Worm (Caenorhabditis elegans) whole organism, L1 larva: Measurements from ENCODE around the gene pept-2.
A peak's percentile ranks its signal among the peaks of the same experiment; 100 is the strongest.

Experiments used
- C04F5.9 ChIP-seq: sonication (generic microtip); optimal IDR thresholded peaks from 2 replicates; lab custom pipeline; 2016; ENCODE audit warnings: missing genetic modification characterization, missing compliant biosample characterization
- aha-1 ChIP-seq: fragments of 150-350 bp; optimal IDR thresholded peaks from 2 replicates; lab custom pipeline; 2014; ENCODE audit warnings: missing biosample characterization, missing genetic modification characterization
- blmp-1 ChIP-seq: fragments of 150-350 bp; optimal IDR thresholded peaks from 2 replicates; lab custom pipeline; 2014; ENCODE audit warnings: missing biosample characterization, missing genetic modification characterization
- ceh-8 ChIP-seq: fragments of 200-800 bp; sonication (Bioruptor generic); optimal IDR thresholded peaks from 2 replicates; lab custom pipeline; 2018; ENCODE audit warnings: mild to moderate bottlenecking, missing genetic modification characterization, moderate library complexity, missing compliant biosample characterization
- ceh-82 ChIP-seq, 3 experiments: fragments of 150-350 bp in 1 of 3; sonication (generic microtip) in 2 of 3; optimal IDR thresholded peaks; 2 replicates each; lab custom pipeline; 2014 to 2017; ENCODE audit warnings: missing biosample characterization in 3 of 3, missing genetic modification characterization in 3 of 3
- ceh-88 ChIP-seq: fragments of 200-800 bp; sonication (Bioruptor generic); IDR thresholded peaks from 2 replicates; pipeline ENCODE4 v1.3.6; 2022; ENCODE audit warnings: missing genetic modification characterization, missing compliant biosample characterization
- ces-1 ChIP-seq: fragments of 150-350 bp; optimal IDR thresholded peaks from 2 replicates; lab custom pipeline; 2014; ENCODE audit warnings: missing biosample characterization, missing genetic modification reagents, missing genetic modification characterization
- dpl-1 ChIP-seq, 3 experiments: fragments of 150-350 bp in 2 of 3; sonication (generic microtip) in 1 of 3; optimal IDR thresholded peaks; 2 replicates each; lab custom pipeline; 2014 to 2017; ENCODE audit warnings: missing biosample characterization in 3 of 3, missing genetic modification characterization in 3 of 3, missing genetic modification reagents in 3 of 3
- fos-1 ChIP-seq: fragments of 150-350 bp; optimal IDR thresholded peaks from 2 replicates; lab custom pipeline; 2014; ENCODE audit warnings: missing biosample characterization, missing genetic modification characterization
- hpl-2 ChIP-seq: fragments of 150-350 bp; optimal IDR thresholded peaks from 2 replicates; lab custom pipeline; 2014; ENCODE audit warnings: missing biosample characterization, missing genetic modification reagents, missing genetic modification characterization
- isw-1 ChIP-seq: fragments of 200-800 bp; sonication (Bioruptor generic); IDR thresholded peaks from 2 replicates; pipeline ENCODE4 v1.3.6; 2022; ENCODE audit warnings: missing genetic modification characterization, missing compliant biosample characterization
- jun-1 ChIP-seq: fragments of 150-350 bp; optimal IDR thresholded peaks from 2 replicates; lab custom pipeline; 2014; ENCODE audit warnings: missing biosample characterization, missing genetic modification reagents, missing genetic modification characterization
- lin-15B ChIP-seq: fragments of 150-350 bp; sonication (generic microtip); optimal IDR thresholded peaks from 3 replicates; lab custom pipeline; 2014; ENCODE audit warnings: missing biosample characterization, missing genetic modification characterization
- lin-35 ChIP-seq, 2 experiments: fragments of 150-350 bp; optimal IDR thresholded peaks; 2 replicates each; lab custom pipeline; 2014; ENCODE audit warnings: missing biosample characterization in 2 of 2, missing genetic modification characterization in 2 of 2, missing genetic modification reagents in 2 of 2
- lin-39 ChIP-seq: fragments of 150-350 bp; optimal IDR thresholded peaks from 2 replicates; lab custom pipeline; 2014; ENCODE audit warnings: missing biosample characterization, missing genetic modification reagents, missing genetic modification characterization
- lsy-2 ChIP-seq, 2 experiments: fragments of 150-350 bp; optimal IDR thresholded peaks; 2 replicates each; lab custom pipeline; 2014; ENCODE audit warnings: missing biosample characterization in 2 of 2, missing genetic modification characterization in 2 of 2
- mdl-1 ChIP-seq, 2 experiments: fragments of 150-350 bp; optimal IDR thresholded peaks; 2 replicates each; lab custom pipeline; 2014 to 2017; ENCODE audit warnings: missing biosample characterization in 2 of 2, missing genetic modification characterization in 2 of 2, inconsistent platforms in 1 of 2
- mep-1 ChIP-seq: fragments of 150-350 bp; optimal IDR thresholded peaks from 2 replicates; lab custom pipeline; 2014; ENCODE audit warnings: missing biosample characterization, missing genetic modification characterization
- nhr-19 ChIP-seq: fragments of 200-800 bp; sonication (Bioruptor generic); conservative IDR thresholded peaks from 2 replicates; pipeline ENCODE4 v1.3.6; 2022; ENCODE audit warnings: missing genetic modification characterization, missing compliant biosample characterization
- nhr-20 ChIP-seq: sonication (generic microtip); optimal IDR thresholded peaks from 2 replicates; lab custom pipeline; 2016; ENCODE audit warnings: mild to moderate bottlenecking, missing genetic modification characterization, missing compliant biosample characterization
- nhr-28 ChIP-seq: fragments of 150-350 bp; optimal IDR thresholded peaks from 2 replicates; lab custom pipeline; 2014; ENCODE audit warnings: missing biosample characterization, missing genetic modification characterization
- nhr-47 ChIP-seq: sonication (generic microtip); optimal IDR thresholded peaks from 2 replicates; lab custom pipeline; 2016; ENCODE audit warnings: mild to moderate bottlenecking, missing genetic modification characterization, moderate library complexity, missing compliant biosample characterization
- nhr-76 ChIP-seq: sonication (generic microtip); optimal IDR thresholded peaks from 2 replicates; lab custom pipeline; 2017; ENCODE audit warnings: missing biosample characterization, missing genetic modification characterization
- nhr-77 ChIP-seq: fragments of 150-350 bp; optimal IDR thresholded peaks from 2 replicates; lab custom pipeline; 2014; ENCODE audit warnings: missing biosample characterization, missing genetic modification characterization
- pax-3 ChIP-seq: fragments of 200-800 bp; sonication (Bioruptor generic); optimal IDR thresholded peaks from 2 replicates; lab custom pipeline; 2018; ENCODE audit warnings: mild to moderate bottlenecking, missing genetic modification characterization, moderate library complexity, missing compliant biosample characterization
- pqm-1 ChIP-seq: sonication (generic microtip); optimal IDR thresholded peaks from 3 replicates; lab custom pipeline; 2017; ENCODE audit warnings: missing biosample characterization, missing genetic modification characterization
- rnt-1 ChIP-seq: sonication (generic microtip); optimal IDR thresholded peaks from 2 replicates; lab custom pipeline; 2016; ENCODE audit warnings: mild to moderate bottlenecking, missing genetic modification characterization, moderate library complexity, missing compliant biosample characterization
- skn-1 ChIP-seq: fragments of 150-350 bp; optimal IDR thresholded peaks from 2 replicates; lab custom pipeline; 2014; ENCODE audit warnings: missing biosample characterization, missing genetic modification characterization
- snpc-4 ChIP-seq: fragments of 150-350 bp; optimal IDR thresholded peaks from 2 replicates; lab custom pipeline; 2014; ENCODE audit warnings: missing biosample characterization, missing genetic modification characterization
- snu-23 ChIP-seq: sonication (generic microtip); optimal IDR thresholded peaks from 2 replicates; lab custom pipeline; 2016; ENCODE audit warnings: missing genetic modification characterization, missing compliant biosample characterization
- sptf-1 ChIP-seq: fragments of 150-350 bp; optimal IDR thresholded peaks from 2 replicates; lab custom pipeline; 2014; ENCODE audit warnings: missing biosample characterization, missing genetic modification characterization
- swsn-7 ChIP-seq: sonication (generic microtip); optimal IDR thresholded peaks from 2 replicates; lab custom pipeline; 2016; ENCODE audit warnings: missing genetic modification characterization, missing compliant biosample characterization
- tbx-2 ChIP-seq: sonication (generic microtip); optimal IDR thresholded peaks from 2 replicates; lab custom pipeline; 2016; ENCODE audit warnings: missing genetic modification characterization, missing compliant biosample characterization
- tlp-1 ChIP-seq: fragments of 150-350 bp; optimal IDR thresholded peaks from 2 replicates; lab custom pipeline; 2014; ENCODE audit warnings: missing biosample characterization, missing genetic modification characterization
- unc-130 ChIP-seq: fragments of 150-350 bp; optimal IDR thresholded peaks from 2 replicates; lab custom pipeline; 2017; ENCODE audit warnings: missing biosample characterization, missing genetic modification characterization, inconsistent platforms
- unc-62 ChIP-seq: fragments of 150-350 bp; optimal IDR thresholded peaks from 2 replicates; lab custom pipeline; 2014; ENCODE audit warnings: missing biosample characterization, missing genetic modification reagents, missing genetic modification characterization
- unc-86 ChIP-seq: sonication (generic microtip); optimal IDR thresholded peaks from 2 replicates; lab custom pipeline; 2016; ENCODE audit warnings: missing genetic modification characterization, missing compliant biosample characterization
- unc-98 ChIP-seq: fragments of 200-800 bp; sonication (Bioruptor generic); IDR thresholded peaks from 2 replicates; pipeline ENCODE4 v1.3.6; 2022; ENCODE audit warnings: missing genetic modification characterization, missing compliant biosample characterization
- vab-15 ChIP-seq: sonication (generic microtip); optimal IDR thresholded peaks from 2 replicates; lab custom pipeline; 2017; ENCODE audit warnings: missing genotype, mild to moderate bottlenecking, missing genetic modification characterization, missing compliant biosample characterization
- xbp-1 ChIP-seq: sonication (generic microtip); optimal IDR thresholded peaks from 2 replicates; lab custom pipeline; 2016; ENCODE audit warnings: missing genetic modification characterization, missing compliant biosample characterization
- zag-1 ChIP-seq: fragments of 150-350 bp; optimal IDR thresholded peaks from 2 replicates; lab custom pipeline; 2014; ENCODE audit warnings: missing biosample characterization, missing genetic modification characterization
- zip-4 ChIP-seq: fragments of 200-800 bp; sonication (Bioruptor generic); optimal IDR thresholded peaks from 2 replicates; lab custom pipeline; 2018; ENCODE audit warnings: mild to moderate bottlenecking, missing genetic modification characterization, moderate library complexity, missing compliant biosample characterization

pept-2 gene

DNA sequence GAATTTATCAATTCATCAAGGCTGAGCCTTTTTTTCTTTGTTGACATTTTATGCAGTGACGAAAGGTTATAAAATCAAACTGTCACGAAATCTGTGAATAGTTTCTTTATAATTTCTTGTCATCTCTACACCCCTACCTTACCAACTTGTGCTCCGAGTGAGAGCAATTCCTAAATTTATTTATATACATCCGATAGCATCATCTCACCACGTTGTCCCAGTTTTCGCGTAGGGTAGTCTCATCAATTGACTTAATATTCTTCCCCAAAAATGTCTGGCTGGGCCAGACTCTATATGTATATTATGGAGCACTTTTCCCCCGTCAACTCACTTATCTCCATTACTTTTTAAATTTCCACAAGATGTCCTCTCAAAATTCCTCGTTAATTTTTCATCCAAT, 34.9 kb downstream of the pept-2 start:
- TF ChIP-seq unc-130, result no peak
- no peak for TF ChIP-seq nhr-76 (tag; lab: Kevin White, UChicago)
- TF ChIP-seq, all 84 proteins: peak for 0

DNA sequence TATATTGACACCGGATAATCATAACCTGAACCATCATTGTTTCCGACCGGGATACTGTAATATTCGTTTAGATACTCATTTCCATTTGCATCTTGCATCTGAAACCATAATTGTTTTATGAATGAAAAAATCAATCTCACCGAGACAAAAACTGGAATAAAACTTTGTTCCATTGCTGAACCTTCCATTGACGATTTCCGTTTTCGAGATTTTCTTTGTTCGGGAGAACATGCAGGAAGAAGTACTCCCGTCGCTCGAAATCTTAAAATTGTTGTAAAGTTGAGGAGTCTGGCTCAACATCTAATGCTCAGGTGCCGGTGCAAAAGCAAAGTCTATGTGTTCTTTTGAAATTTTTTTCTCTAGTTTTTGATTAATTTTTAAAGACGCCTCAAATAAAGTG, 35.6 kb downstream of the pept-2 start:
- TF ChIP-seq zip-4 (GFP tag; lab: Kevin White, UChicago) (no peak), jun-1 (no peak)

DNA sequence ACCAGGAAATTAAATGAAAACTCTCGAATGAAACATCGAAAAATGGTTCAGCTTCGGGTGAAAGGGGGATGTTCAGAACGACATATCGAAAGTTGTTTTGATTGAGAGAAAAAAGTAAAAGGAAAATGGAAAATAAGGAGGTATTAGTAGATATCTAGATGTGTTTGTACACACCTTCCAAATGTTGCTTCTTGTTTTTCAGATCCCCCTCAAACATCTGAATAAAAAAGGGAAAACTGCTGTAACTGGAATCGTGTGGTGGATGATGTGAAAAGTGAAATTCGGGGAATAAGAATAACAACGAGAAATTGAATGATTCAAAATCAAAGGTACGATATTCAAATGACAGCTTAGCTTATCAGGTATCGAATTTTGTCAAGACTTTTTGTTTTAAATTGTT, 37.6 kb downstream of the pept-2 start, which contains the start of gene npax-3:
Gene npax-3, minus strand, starts transcription at position 101 of the 400 bp plus-strand sequence.
- TF ChIP-seq blmp-1 (tag; lab: Kevin White, UChicago) (no peak), lsy-2 (tag; optimal IDR thresholded peaks at IDR 0.05; lab: Kevin White, UChicago) (no peak), pax-3 (tag; lab: Kevin White, UChicago) (no peak), ceh-8 (GFP tag; lab: Kevin White, UChicago) (no peak), unc-62 (GFP tag; lab: Kevin White, UChicago) (no peak), snpc-4 (tag; lab: Kevin White, UChicago) (no peak), zag-1 (no peak), ceh-88 (GFP tag; lab: Robert Waterston, UW) (no peak), C04F5.9 (tag; lab: Kevin White, UChicago) (no peak)
- TF ChIP-seq, all 84 proteins: peak for 0

- TF ChIP-seq zip-4 (GFP tag; lab: Kevin White, UChicago), result no peak
- TF ChIP-seq aha-1 (tag; lab: Kevin White, UChicago), result no peak
- no peak for TF ChIP-seq nhr-19 (GFP tag; lab: Robert Waterston, UW)
- TF ChIP-seq sptf-1 (tag; lab: Kevin White, UChicago), result no peak
- no peak for TF ChIP-seq vab-15 (tag; lab: Kevin White, UChicago)
- no peak for TF ChIP-seq nhr-28 (tag; lab: Kevin White, UChicago)
- TF ChIP-seq hpl-2, result no peak
- TF ChIP-seq xbp-1 (tag; lab: Kevin White, UChicago), result no peak
- TF ChIP-seq swsn-7 (tag; lab: Kevin White, UChicago), result no peak
- TF ChIP-seq nhr-77, result no peak
These were observed 41.7 kb downstream of the pept-2 start, which contains the start of gene best-15 for ce11 chrIV:10832148-10832547. Gene best-15 (minus strand): TSS chrIV:10832248.

DNA sequence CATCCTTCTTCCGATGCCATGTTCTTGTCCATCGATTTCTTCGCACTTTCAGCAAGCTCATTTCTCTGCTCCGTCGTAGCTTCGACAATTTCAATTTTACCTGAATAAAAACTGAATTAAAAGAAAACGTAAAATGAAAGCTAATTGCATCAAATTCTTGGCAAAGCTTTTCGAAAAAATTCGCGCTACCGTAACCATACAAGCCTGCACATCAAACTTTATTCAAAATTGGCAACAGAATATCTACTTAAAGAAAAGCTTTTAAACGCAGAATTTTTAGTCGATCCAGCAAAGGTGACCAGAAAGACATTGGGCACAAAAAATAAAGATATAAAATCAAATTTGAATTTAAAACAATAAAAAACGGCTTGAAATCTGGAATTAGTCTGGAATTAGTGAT, 51.8 kb downstream of the pept-2 start:
- TF ChIP-seq xbp-1 (tag; lab: Kevin White, UChicago) (no peak), ces-1 (GFP tag; lab: Kevin White, UChicago) (no peak), lin-39 (tag; lab: Kevin White, UChicago) (no peak), nhr-47 (tag; lab: Kevin White, UChicago) (no peak), tlp-1 (tag; lab: Kevin White, UChicago) (no peak), fos-1 (tag; lab: Kevin White, UChicago) (no peak)

DNA sequence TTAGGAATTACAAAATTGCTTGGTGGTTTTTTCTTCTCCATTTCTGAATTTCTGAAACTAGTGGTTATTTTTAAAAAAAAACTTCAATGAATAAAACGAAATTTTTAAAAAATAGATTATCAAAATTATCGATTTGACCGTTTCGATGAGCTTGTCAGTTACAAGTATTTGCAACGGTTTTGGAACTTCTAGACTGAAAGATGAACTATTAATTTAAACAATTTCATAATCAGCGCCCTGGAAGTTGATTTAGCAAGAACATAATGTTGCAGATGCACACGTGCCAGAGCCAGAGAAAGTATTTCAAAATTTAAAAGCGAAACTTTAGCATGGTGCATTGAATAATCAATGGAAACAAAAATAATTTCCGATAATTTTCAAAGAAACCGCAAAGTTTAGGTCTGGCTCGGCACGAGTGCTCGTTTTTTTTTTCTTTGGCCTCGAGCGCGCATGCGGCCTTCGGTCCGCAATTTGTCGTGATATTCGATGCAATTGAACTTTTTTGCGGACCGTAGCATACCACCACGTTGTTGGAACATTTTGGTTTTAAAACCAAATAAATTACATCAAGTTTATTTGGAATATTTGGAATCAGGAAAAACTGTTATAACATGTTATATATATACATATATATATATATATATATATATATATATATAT, 52.4 kb downstream of the pept-2 start, which contains the start of gene T11G6.5:
Gene T11G6.5, minus strand, starts transcription at position 51 of the 660 bp plus-strand sequence.
- TF ChIP-seq xbp-1 (tag; lab: Kevin White, UChicago) (peak; percentile 37), hpl-2 (no peak), isw-1 (GFP tag; lab: Robert Waterston, UW) (no peak), snu-23 (GFP tag; lab: Kevin White, UChicago) (peak; percentile 50), dpl-1 (GFP tag; optimal IDR thresholded peaks at IDR 0.05; lab: Kevin White, UChicago) (peak in 2 of 3 experiments; percentile 46 to 51), tbx-2 (peak; percentile 4), mep-1 (tag; lab: Kevin White, UChicago) (peak; percentile 45), blmp-1 (tag; lab: Kevin White, UChicago) (peak; percentile 4), nhr-20 (tag; lab: Kevin White, UChicago) (peak; percentile 18), nhr-28 (tag; lab: Kevin White, UChicago) (no peak), snpc-4 (tag; lab: Kevin White, UChicago) (peak; percentile 6), swsn-7 (tag; lab: Kevin White, UChicago) (peak; percentile 16), lin-15B (no peak), lin-35 (GFP tag; optimal IDR thresholded peaks at IDR 0.05; lab: Kevin White, UChicago) (peak; percentile 3 to 65), nhr-47 (tag; lab: Kevin White, UChicago) (peak; percentile 10), rnt-1 (tag; lab: Kevin White, UChicago) (peak; percentile 49), skn-1 (tag; lab: Kevin White, UChicago) (peak; percentile 37), unc-86 (no peak), lsy-2 (tag; optimal IDR thresholded peaks at IDR 0.05; lab: Kevin White, UChicago) (peak; percentile 87 to 97), mdl-1 (tag; optimal IDR thresholded peaks at IDR 0.05; lab: Kevin White, UChicago) (peak in 1 of 2 experiments; percentile 59), ceh-82 (tag; optimal IDR thresholded peaks at IDR 0.05; lab: Kevin White, UChicago) (peak in 1 of 3 experiments; percentile 33), pqm-1 (tag; lab: Kevin White, UChicago) (no peak), unc-98 (no peak), unc-130 (peak; percentile 14)
